Fruit fly (Drosophila melanogaster): ENCODE data around the gene Prosbeta3.

Prosbeta3 gene

dm6 chr3R:9053850-9054441, 47.9 kb upstream of the Prosbeta3 start (continued):
- TF ChIP-seq esg (GFP tag; conservative IDR thresholded peaks at IDR 0.05) (no peak), dysf (GFP tag; IDR thresholded peaks at IDR 0.05) (no peak), unc-4 (GFP tag; IDR thresholded peaks at IDR 0.05; ENCODE audit: partially characterized antibody) (no peak), CG15269 (tag; optimal IDR thresholded peaks at IDR 0.05) (peak; percentile 41), CG42726 (GFP tag; IDR thresholded peaks at IDR 0.05; ENCODE audit: partially characterized antibody) (no peak), CG14710 (tag; optimal IDR thresholded peaks at IDR 0.05) (peak; percentile 6), usp (GFP tag; optimal IDR thresholded peaks at IDR 0.05) (no peak), pum (GFP tag; optimal IDR thresholded peaks at IDR 0.05) (no peak), CG7786 (GFP tag; optimal IDR thresholded peaks at IDR 0.05) (peak; percentile 53), HLH3B (GFP tag; IDR thresholded peaks at IDR 0.05) (no peak), odd (GFP tag; optimal IDR thresholded peaks at IDR 0.05) (no peak), Med (GFP tag) (peak; percentile 78), pfk (GFP tag; optimal IDR thresholded peaks at IDR 0.05) (no peak), CG10959 (GFP tag; IDR thresholded peaks at IDR 0.05) (no peak), CG6683 (GFP tag; optimal IDR thresholded peaks at IDR 0.05) (no peak), Aef1 (GFP tag; IDR thresholded peaks at IDR 0.05) (no peak), pita (GFP tag; optimal IDR thresholded peaks at IDR 0.05) (no peak), CG18764 (GFP tag; optimal IDR thresholded peaks at IDR 0.05) (peak; percentile 3), Dfd (GFP tag; optimal IDR thresholded peaks at IDR 0.05) (no peak), slou (GFP tag; optimal IDR thresholded peaks at IDR 0.05) (no peak), CG17385 (GFP tag; optimal IDR thresholded peaks at IDR 0.05) (no peak), jing (GFP tag; optimal IDR thresholded peaks at IDR 0.05) (peak; percentile 24), lilli (GFP tag; optimal IDR thresholded peaks at IDR 0.05) (peak; percentile 35), CG4707 (GFP tag; optimal IDR thresholded peaks at IDR 0.05) (no peak), CG12236 (GFP tag; optimal IDR thresholded peaks at IDR 0.05) (no peak), CG10321 (GFP tag; IDR thresholded peaks at IDR 0.05) (no peak), gro (GFP tag; optimal IDR thresholded peaks at IDR 0.05) (no peak), Hr3 (GFP tag; optimal IDR thresholded peaks at IDR 0.05) (peak; percentile 45), CG17568 (GFP tag; optimal IDR thresholded peaks at IDR 0.05) (no peak), NC2β (GFP tag; optimal IDR thresholded peaks at IDR 0.05) (no peak), yki (optimal IDR thresholded peaks at IDR 0.05) (no peak), CG31365 (tag; optimal IDR thresholded peaks at IDR 0.05) (no peak), ato (GFP tag; IDR thresholded peaks at IDR 0.05; ENCODE audit: partially characterized antibody) (no peak), run (tag; optimal IDR thresholded peaks at IDR 0.05) (no peak), CG11696 (GFP tag; IDR thresholded peaks at IDR 0.05) (no peak), CG12942 (GFP tag; optimal IDR thresholded peaks at IDR 0.05) (no peak), CG30403 (GFP tag; optimal IDR thresholded peaks at IDR 0.05) (peak; percentile 58), lab (GFP tag; optimal IDR thresholded peaks at IDR 0.05) (peak; percentile 50), CG1603 (tag; optimal IDR thresholded peaks at IDR 0.05) (peak; percentile 22), corto (GFP tag; optimal IDR thresholded peaks at IDR 0.05) (no peak), CG13296 (GFP tag; optimal IDR thresholded peaks at IDR 0.05) (peak; percentile 30), CG9437 (GFP tag; optimal IDR thresholded peaks at IDR 0.05) (peak; percentile 58), CG10979 (tag; optimal IDR thresholded peaks at IDR 0.05) (peak; percentile 28), grn (GFP tag; optimal IDR thresholded peaks at IDR 0.05) (no peak), tin (GFP tag; optimal IDR thresholded peaks at IDR 0.05) (peak; percentile 2), Chrac-16 (GFP tag; optimal IDR thresholded peaks at IDR 0.05) (peak; percentile 44), CG2875 (GFP tag; optimal IDR thresholded peaks at IDR 0.05) (no peak), Drgx (GFP tag; IDR thresholded peaks at IDR 0.05) (no peak), Dll (GFP tag; IDR thresholded peaks at IDR 0.05; ENCODE audit: partially characterized antibody) (no peak), Hr51 (GFP tag; optimal IDR thresholded peaks at IDR 0.05) (peak in 1 of 2 experiments; percentile 54), br (optimal IDR thresholded peaks at IDR 0.05) (no peak)

Data from whole organism, embryonic.